Worm (Caenorhabditis elegans) whole organism, L3 larva: ENCODE data around the gene F02D10.2.

Experiments used
- R02D3.7 ChIP-seq: fragments of 150-350 bp; optimal IDR thresholded peaks from 2 replicates; lab custom pipeline; 2014; ENCODE audit warnings: missing biosample characterization, missing genetic modification characterization
- ZK546.5 ChIP-seq: sonication (generic microtip); optimal IDR thresholded peaks from 2 replicates; lab custom pipeline; 2017; ENCODE audit warnings: missing biosample characterization, missing genetic modification characterization
- ama-1 ChIP-seq: fragments of 150-350 bp; optimal IDR thresholded peaks from 2 replicates; lab custom pipeline; 2018
- ceh-16 ChIP-seq: sonication (generic microtip); optimal IDR thresholded peaks from 2 replicates; lab custom pipeline; 2017; ENCODE audit warnings: missing biosample characterization, missing genetic modification characterization
- ceh-82 ChIP-seq: fragments of 150-350 bp; optimal IDR thresholded peaks from 2 replicates; lab custom pipeline; 2014; ENCODE audit warnings: missing biosample characterization, missing genetic modification characterization
- daf-12 ChIP-seq: fragments of 150-350 bp; optimal IDR thresholded peaks from 2 replicates; lab custom pipeline; 2014; ENCODE audit warnings: missing biosample characterization, missing genetic modification reagents, missing genetic modification characterization
- egl-5 ChIP-seq: fragments of 150-350 bp; optimal IDR thresholded peaks from 2 replicates; lab custom pipeline; 2017; ENCODE audit warnings: missing biosample characterization, missing genetic modification reagents, missing genetic modification characterization, inconsistent platforms
- elt-1 ChIP-seq: fragments of 150-350 bp; optimal IDR thresholded peaks from 2 replicates; lab custom pipeline; 2014; ENCODE audit warnings: missing biosample characterization, missing genetic modification characterization
- elt-2 ChIP-seq: sonication (generic microtip); optimal IDR thresholded peaks from 2 replicates; lab custom pipeline; 2016; ENCODE audit warnings: missing genetic modification reagents, mild to moderate bottlenecking, missing genetic modification characterization, missing compliant biosample characterization
- elt-3 ChIP-seq, 3 experiments: fragments of 150-350 bp in 1 of 3; sonication (generic microtip) in 2 of 3; optimal IDR thresholded peaks; 2 replicates in 2 of 3; 4 replicates in 1 of 3; lab custom pipeline; 2014 to 2017; ENCODE audit warnings: missing biosample characterization in 3 of 3, missing genetic modification characterization in 3 of 3
- fkh-10 ChIP-seq: sonication (generic microtip); optimal IDR thresholded peaks from 2 replicates; lab custom pipeline; 2017; ENCODE audit warnings: missing biosample characterization, missing genetic modification reagents, missing genetic modification characterization
- fkh-2 ChIP-seq: fragments of 150-350 bp; optimal IDR thresholded peaks from 2 replicates; lab custom pipeline; 2014; ENCODE audit warnings: missing biosample characterization, missing genetic modification reagents, missing genetic modification characterization
- hmg-11 ChIP-seq: sonication (generic microtip); optimal IDR thresholded peaks from 2 replicates; lab custom pipeline; 2016; ENCODE audit warnings: missing genetic modification characterization, missing compliant biosample characterization
- mml-1 ChIP-seq: fragments of 150-350 bp; sonication (generic microtip); optimal IDR thresholded peaks from 3 replicates; lab custom pipeline; 2014; ENCODE audit warnings: missing biosample characterization, missing genetic modification characterization
- nfya-1 ChIP-seq: sonication (generic microtip); optimal IDR thresholded peaks from 2 replicates; lab custom pipeline; 2017; ENCODE audit warnings: missing genetic modification characterization, mild to moderate bottlenecking, missing compliant biosample characterization, antibody characterized with exemption, moderate library complexity; ENCODE audit not compliant: insufficient read depth
- nhr-12 ChIP-seq: fragments of 150-350 bp; optimal IDR thresholded peaks from 2 replicates; lab custom pipeline; 2014; ENCODE audit warnings: missing biosample characterization, missing genetic modification characterization
- nhr-23 ChIP-seq: fragments of 150-350 bp; optimal IDR thresholded peaks from 2 replicates; lab custom pipeline; 2014; ENCODE audit warnings: missing biosample characterization, missing genetic modification reagents, missing genetic modification characterization
- nhr-76 ChIP-seq: fragments of 150-350 bp; sonication (generic microtip); optimal IDR thresholded peaks from 5 replicates; lab custom pipeline; 2014; ENCODE audit warnings: missing biosample characterization, missing genetic modification characterization
- nhr-77 ChIP-seq: fragments of 150-350 bp; optimal IDR thresholded peaks from 2 replicates; lab custom pipeline; 2014; ENCODE audit warnings: missing biosample characterization, missing genetic modification characterization
- pha-4 ChIP-seq: fragments of 150-350 bp; optimal IDR thresholded peaks from 2 replicates; lab custom pipeline; 2014; ENCODE audit warnings: missing biosample characterization, missing genetic modification reagents, missing genetic modification characterization
- pqm-1 ChIP-seq: fragments of 150-350 bp; optimal IDR thresholded peaks from 2 replicates; lab custom pipeline; 2017; ENCODE audit warnings: missing biosample characterization, missing genetic modification characterization, inconsistent platforms
- sea-2 ChIP-seq: fragments of 150-350 bp; sonication (generic microtip); optimal IDR thresholded peaks from 4 replicates; lab custom pipeline; 2014; ENCODE audit warnings: missing biosample characterization, missing genetic modification reagents, missing genetic modification characterization
- snpc-4 ChIP-seq: fragments of 150-350 bp; optimal IDR thresholded peaks from 2 replicates; lab custom pipeline; 2014; ENCODE audit warnings: missing biosample characterization, missing genetic modification characterization
- tbx-2 ChIP-seq: sonication (generic microtip); optimal IDR thresholded peaks from 2 replicates; lab custom pipeline; 2016; ENCODE audit warnings: mild to moderate bottlenecking, missing genetic modification characterization, missing compliant biosample characterization
- unc-39 ChIP-seq: sonication (generic microtip); optimal IDR thresholded peaks from 4 replicates; lab custom pipeline; 2017; ENCODE audit warnings: missing biosample characterization, missing genetic modification characterization
- unc-62 ChIP-seq: fragments of 150-350 bp; sonication (generic microtip); optimal IDR thresholded peaks from 4 replicates; lab custom pipeline; 2014; ENCODE audit warnings: missing biosample characterization, missing genetic modification reagents, missing genetic modification characterization
- zag-1 ChIP-seq: fragments of 150-350 bp; optimal IDR thresholded peaks from 2 replicates; lab custom pipeline; 2014; ENCODE audit warnings: missing biosample characterization, missing genetic modification characterization
- ztf-4 ChIP-seq: fragments of 150-350 bp; optimal IDR thresholded peaks from 2 replicates; lab custom pipeline; 2014; ENCODE audit warnings: missing biosample characterization, missing genetic modification characterization

Gene F02D10.2

ce11 chrX:13471855-13472254 is 8.2 kb upstream of the F02D10.2 start, which contains the start of gene tre-4:
Gene tre-4 (plus strand): TSS chrX:13472155.
- TF ChIP-seq fkh-10 (GFP tag; lab: Kevin White, UChicago) = no peak
- TF ChIP-seq pha-4 = peak; percentile 61

- peak in 1 of 3 experiments; percentile 58 for TF ChIP-seq elt-3 (tag; optimal IDR thresholded peaks at IDR 0.05; lab: Kevin White, UChicago)
- TF ChIP-seq ZK546.5 (tag; lab: Kevin White, UChicago) = no peak
- TF ChIP-seq snpc-4 (tag; lab: Kevin White, UChicago) = no peak
- TF ChIP-seq nhr-23 (tag; lab: Kevin White, UChicago) = no peak
- peak; percentile 4 for TF ChIP-seq pqm-1 (tag; lab: Kevin White, UChicago)
- TF ChIP-seq elt-2 (tag; lab: Kevin White, UChicago) = peak; percentile 25
- no peak for TF ChIP-seq elt-1
- TF ChIP-seq, all 47 proteins: peak for 3
These were observed 6.4 kb upstream of the F02D10.2 start for ce11 chrX:13469907-13470647.

- TF ChIP-seq elt-3 (tag; optimal IDR thresholded peaks at IDR 0.05; lab: Kevin White, UChicago) (peak in 1 of 3 experiments; percentile 18), ZK546.5 (tag; lab: Kevin White, UChicago) (no peak), ama-1 (lab: Kevin White, UChicago) (no peak)
These were observed 5.4 kb upstream of the F02D10.2 start, which contains the start of gene col-184 for ce11 chrX:13469047-13469633. Gene col-184 (plus strand): TSS chrX:13469455.

- TF ChIP-seq nhr-76 (tag; lab: Kevin White, UChicago) (no peak), ceh-16 (tag; lab: Kevin White, UChicago) (no peak), unc-62 (no peak), ceh-82 (tag; lab: Kevin White, UChicago) (no peak), fkh-10 (GFP tag; lab: Kevin White, UChicago) (no peak), pha-4 (no peak), pqm-1 (tag; lab: Kevin White, UChicago) (no peak), ZK546.5 (tag; lab: Kevin White, UChicago) (no peak), snpc-4 (tag; lab: Kevin White, UChicago) (no peak), tbx-2 (tag; lab: Kevin White, UChicago) (no peak)
These were observed 3.5 kb upstream of the F02D10.2 start, which contains the start of gene col-183 for ce11 chrX:13466926-13467866. Gene col-183 (minus strand): TSS chrX:13467764.

- TF ChIP-seq ceh-16 (tag; lab: Kevin White, UChicago) (no peak), unc-62 (no peak), mml-1 (tag; lab: Kevin White, UChicago) (no peak), tbx-2 (tag; lab: Kevin White, UChicago) (no peak), egl-5 (tag; lab: Kevin White, UChicago) (no peak), nhr-76 (tag; lab: Kevin White, UChicago) (no peak), nhr-23 (tag; lab: Kevin White, UChicago) (no peak), fkh-2 (tag; lab: Kevin White, UChicago) (no peak), nhr-12 (tag; lab: Kevin White, UChicago) (no peak), sea-2 (GFP tag; lab: Kevin White, UChicago) (no peak), zag-1 (tag; lab: Kevin White, UChicago) (no peak), daf-12 (tag; lab: Kevin White, UChicago) (no peak), unc-39 (tag; lab: Kevin White, UChicago) (no peak), nfya-1 (tag; lab: Kevin White, UChicago) (no peak), pha-4 (no peak), hmg-11 (tag; lab: Kevin White, UChicago) (no peak), R02D3.7 (tag; lab: Kevin White, UChicago) (no peak), nhr-77 (tag; lab: Kevin White, UChicago) (no peak), ztf-4 (tag; lab: Kevin White, UChicago) (no peak)
- TF ChIP-seq, all 47 proteins: peak for 0
These were observed 1.2 kb downstream of the F02D10.2 start, which contains the start of gene F02D10.3 for ce11 chrX:13462519-13462918. Gene F02D10.3 (minus strand): TSS chrX:13462619.
